Worm (Caenorhabditis elegans) whole organism, young adult: ENCODE measurements around the gene npr-33.

Experiments
- C17E4.6 ChIP-seq: fragments of 200-800 bp; sonication (Bioruptor generic); IDR thresholded peaks from 2 replicates; pipeline ENCODE4 v1.3.6; 2022; ENCODE audit warnings: missing genetic modification reagents, missing genetic modification characterization, missing compliant biosample characterization
- F22D6.2 ChIP-seq: sonication (generic microtip); optimal IDR thresholded peaks from 2 replicates; lab custom pipeline; 2016; ENCODE audit warnings: mild to moderate bottlenecking, missing genetic modification characterization, missing compliant biosample characterization
- Y53F4B.3 ChIP-seq: fragments of 200-800 bp; sonication (Bioruptor generic); IDR thresholded peaks from 2 replicates; pipeline ENCODE4 v1.3.6; 2022; ENCODE audit warnings: missing genetic modification reagents, missing genetic modification characterization, missing compliant biosample characterization
- Y53G8AR.9 ChIP-seq: fragments of 200-800 bp; sonication (Bioruptor generic); conservative IDR thresholded peaks from 2 replicates; pipeline ENCODE4 v1.3.6; 2022; ENCODE audit warnings: missing genetic modification reagents, missing genetic modification characterization, missing compliant biosample characterization
- atf-7 ChIP-seq: sonication (generic microtip); optimal IDR thresholded peaks from 2 replicates; lab custom pipeline; 2017; ENCODE audit warnings: mild to moderate bottlenecking, missing genetic modification characterization, missing compliant biosample characterization
- athp-1 ChIP-seq: sonication (generic microtip); optimal IDR thresholded peaks from 2 replicates; lab custom pipeline; 2017; ENCODE audit warnings: mild to moderate bottlenecking, missing genetic modification characterization, missing compliant biosample characterization
- bed-1 ChIP-seq: fragments of 200-800 bp; sonication (Bioruptor generic); IDR thresholded peaks from 2 replicates; pipeline ENCODE4 v1.3.6; 2022; ENCODE audit warnings: missing genetic modification reagents, missing genetic modification characterization, missing compliant biosample characterization
- ceh-40 ChIP-seq: fragments of 200-800 bp; sonication (Bioruptor generic); IDR thresholded peaks from 2 replicates; pipeline ENCODE4 v1.3.6; 2022; ENCODE audit warnings: missing genetic modification characterization, missing compliant biosample characterization
- die-1 ChIP-seq: sonication (generic microtip); optimal IDR thresholded peaks from 2 replicates; lab custom pipeline; 2016; ENCODE audit warnings: missing genotype, mild to moderate bottlenecking, missing genetic modification characterization, missing compliant biosample characterization
- dox-1 ChIP-seq: fragments of 200-800 bp; sonication (Bioruptor generic); IDR thresholded peaks from 2 replicates; pipeline ENCODE4 v1.3.6; 2022; ENCODE audit warnings: missing genetic modification reagents, missing genetic modification characterization, missing compliant biosample characterization
- egrh-3 ChIP-seq: fragments of 200-800 bp; sonication (Bioruptor generic); IDR thresholded peaks from 2 replicates; pipeline ENCODE4 v1.3.6; 2022; ENCODE audit warnings: missing genetic modification reagents, missing genetic modification characterization, missing compliant biosample characterization
- ets-4 ChIP-seq: fragments of 200-800 bp; sonication (Bioruptor generic); optimal IDR thresholded peaks from 2 replicates; lab custom pipeline; 2018; ENCODE audit warnings: mild to moderate bottlenecking, missing genetic modification characterization, missing compliant biosample characterization
- gei-17 ChIP-seq: fragments of 200-800 bp; sonication (Bioruptor generic); optimal IDR thresholded peaks from 2 replicates; lab custom pipeline; 2018; ENCODE audit warnings: mild to moderate bottlenecking, missing genetic modification characterization, missing compliant biosample characterization
- hlh-26 ChIP-seq: fragments of 200-800 bp; sonication (Bioruptor generic); conservative IDR thresholded peaks from 2 replicates; pipeline ENCODE4 v1.3.6; 2022; ENCODE audit warnings: missing genetic modification reagents, missing genetic modification characterization, missing compliant biosample characterization
- hmg-1.2 ChIP-seq: fragments of 200-800 bp; sonication (Bioruptor generic); IDR thresholded peaks from 2 replicates; pipeline ENCODE4 v1.3.6; 2022; ENCODE audit warnings: missing genetic modification reagents, missing genetic modification characterization, missing compliant biosample characterization
- hsf-1 ChIP-seq: fragments of 200-800 bp; sonication (Bioruptor generic); IDR thresholded peaks from 2 replicates; pipeline ENCODE4 v1.3.6; 2022; ENCODE audit warnings: missing genetic modification reagents, missing genetic modification characterization, missing compliant biosample characterization
- lin-35 ChIP-seq, 3 experiments: fragments of 150-350 bp in 2 of 3; sonication (generic microtip) in 1 of 3; optimal IDR thresholded peaks; 2 replicates each; lab custom pipeline; 2014 to 2018; ENCODE audit warnings: missing biosample characterization in 3 of 3, missing genetic modification characterization in 3 of 3, missing genetic modification reagents in 3 of 3
- lin-54 ChIP-seq: fragments of 200-800 bp; sonication (Bioruptor generic); optimal IDR thresholded peaks from 2 replicates; lab custom pipeline; 2018; ENCODE audit warnings: mild to moderate bottlenecking, missing genetic modification characterization, missing compliant biosample characterization
- madf-3 ChIP-seq: fragments of 200-800 bp; sonication (Bioruptor generic); IDR thresholded peaks from 2 replicates; pipeline ENCODE4 v1.3.6; 2022; ENCODE audit warnings: missing genetic modification reagents, missing genetic modification characterization, missing compliant biosample characterization
- madf-8 ChIP-seq: fragments of 200-800 bp; sonication (Bioruptor generic); conservative IDR thresholded peaks from 2 replicates; pipeline ENCODE4 v1.3.6; 2022; ENCODE audit warnings: missing genetic modification reagents, missing genetic modification characterization, missing compliant biosample characterization
- nfya-2 ChIP-seq: fragments of 200-800 bp; sonication (Bioruptor generic); IDR thresholded peaks from 2 replicates; pipeline ENCODE4 v1.3.6; 2022; ENCODE audit warnings: missing genetic modification reagents, missing genetic modification characterization, missing compliant biosample characterization
- nhr-27 ChIP-seq: fragments of 200-800 bp; sonication (Bioruptor generic); optimal IDR thresholded peaks from 2 replicates; lab custom pipeline; 2018; ENCODE audit warnings: mild to moderate bottlenecking, missing genetic modification characterization, moderate library complexity, missing compliant biosample characterization
- rcor-1 ChIP-seq: fragments of 200-800 bp; sonication (Bioruptor generic); IDR thresholded peaks from 2 replicates; pipeline ENCODE4 v1.3.6; 2022; ENCODE audit warnings: missing genetic modification reagents, missing genetic modification characterization, missing compliant biosample characterization
- snpc-1.1 ChIP-seq: sonication (generic microtip); optimal IDR thresholded peaks from 2 replicates; lab custom pipeline; 2017; ENCODE audit warnings: missing genetic modification characterization, mild to moderate bottlenecking, missing compliant biosample characterization, antibody characterized with exemption, moderate library complexity, missing genotype, missing genetic modification reagents; ENCODE audit not compliant: insufficient read depth
- snpc-3.4 ChIP-seq: sonication (generic microtip); optimal IDR thresholded peaks from 2 replicates; lab custom pipeline; 2017; ENCODE audit warnings: missing genetic modification characterization, mild to moderate bottlenecking, missing compliant biosample characterization, antibody characterized with exemption, moderate library complexity, missing genotype, missing genetic modification reagents
- snpc-4 ChIP-seq, 5 experiments: fragments of 150-350 bp in 1 of 5; sonication (generic microtip) in 4 of 5; optimal IDR thresholded peaks; 2 replicates each; lab custom pipeline; 2014 to 2018; ENCODE audit warnings: missing genetic modification characterization in 5 of 5, missing biosample characterization in 3 of 5, antibody characterized with exemption in 2 of 5, mild to moderate bottlenecking in 2 of 5, missing compliant biosample characterization in 2 of 5, missing genotype in 2 of 5, moderate library complexity in 2 of 5, missing genetic modification reagents in 1 of 5
- tlf-1 ChIP-seq: fragments of 200-800 bp; sonication (Bioruptor generic); optimal IDR thresholded peaks from 2 replicates; lab custom pipeline; 2018; ENCODE audit warnings: mild to moderate bottlenecking, missing genetic modification characterization, missing compliant biosample characterization
- unc-130 ChIP-seq: sonication (generic microtip); optimal IDR thresholded peaks from 2 replicates; lab custom pipeline; 2016; ENCODE audit warnings: missing genetic modification reagents, missing genetic modification characterization, missing compliant biosample characterization
- zfh-2 ChIP-seq: fragments of 200-800 bp; sonication (Bioruptor generic); conservative IDR thresholded peaks from 2 replicates; pipeline ENCODE4 v1.3.6; 2022; ENCODE audit warnings: missing genetic modification reagents, missing genetic modification characterization, missing compliant biosample characterization
- ztf-18 ChIP-seq: sonication (generic microtip); optimal IDR thresholded peaks from 2 replicates; lab custom pipeline; 2016; ENCODE audit warnings: missing genotype, mild to moderate bottlenecking, missing genetic modification characterization, missing compliant biosample characterization
- ztf-25 ChIP-seq: fragments of 200-800 bp; sonication (Bioruptor generic); IDR thresholded peaks from 2 replicates; pipeline ENCODE4 v1.3.6; 2022; ENCODE audit warnings: missing genetic modification reagents, missing genetic modification characterization, missing compliant biosample characterization

npr-33 gene

DNA sequence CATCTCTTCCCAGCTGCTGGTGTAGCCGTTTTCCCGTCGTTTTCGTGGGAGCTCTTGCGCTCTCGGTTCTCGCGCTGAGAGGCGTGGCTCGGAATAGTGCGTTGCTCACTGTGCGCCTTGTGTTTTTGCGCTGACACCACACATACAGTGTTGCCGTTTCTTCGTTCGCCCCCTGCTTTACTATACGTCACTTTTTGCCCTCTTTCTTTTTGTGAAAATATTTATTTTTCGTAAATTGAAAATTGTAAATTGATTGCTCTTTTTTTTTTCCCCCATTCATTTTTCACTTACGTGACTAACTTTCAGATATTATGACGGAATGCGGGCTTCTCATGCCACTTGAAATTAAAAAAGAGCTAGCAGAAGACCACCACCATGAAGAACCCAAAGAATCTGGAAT, 31.6 kb upstream of the npr-33 start, which contains the start of gene gmeb-2:
gmeb-2 (plus strand) TSS at position 301 of the 400 bp plus-strand sequence.
- no peak for TF ChIP-seq nfya-2 (GFP tag; lab: Robert Waterston, UW)
- TF ChIP-seq ztf-25 (GFP tag; lab: Robert Waterston, UW) = no peak
- peak; percentile 74 for TF ChIP-seq zfh-2
- no peak for TF ChIP-seq tlf-1
- TF ChIP-seq, all 124 proteins: peak for 1

DNA sequence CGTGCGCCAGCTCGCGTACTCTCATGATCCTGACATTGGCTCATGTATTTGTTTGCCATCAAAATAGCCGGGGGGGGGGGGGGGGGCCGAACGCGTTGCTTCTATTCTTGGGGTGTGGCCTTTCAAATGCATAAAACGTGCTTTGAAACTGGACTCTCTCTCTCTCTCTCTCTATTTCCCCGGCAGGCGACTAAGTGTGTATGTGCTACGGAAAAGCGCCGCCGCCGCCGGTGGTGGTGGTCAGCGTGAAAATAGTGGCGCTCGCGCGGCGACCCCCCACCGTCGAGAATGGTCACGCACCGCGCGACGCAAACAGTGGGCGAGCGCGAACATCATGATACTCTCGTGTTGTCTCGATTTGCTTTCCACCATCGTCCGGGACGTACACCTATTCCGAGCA, 29.4 kb upstream of the npr-33 start:
- TF ChIP-seq snpc-1.1 = no peak
- TF ChIP-seq dox-1 (GFP tag; lab: Robert Waterston, UW) = 0 out of 2 replicates have a peak, but pooled peaks have one; percentile 27
- peak; percentile 68; the same call in 1 of the 2 replicates for TF ChIP-seq egrh-3 (GFP tag; lab: Robert Waterston, UW)
- TF ChIP-seq zfh-2 = peak; percentile 92
- TF ChIP-seq rcor-1 (GFP tag; lab: Robert Waterston, UW) = no peak

DNA sequence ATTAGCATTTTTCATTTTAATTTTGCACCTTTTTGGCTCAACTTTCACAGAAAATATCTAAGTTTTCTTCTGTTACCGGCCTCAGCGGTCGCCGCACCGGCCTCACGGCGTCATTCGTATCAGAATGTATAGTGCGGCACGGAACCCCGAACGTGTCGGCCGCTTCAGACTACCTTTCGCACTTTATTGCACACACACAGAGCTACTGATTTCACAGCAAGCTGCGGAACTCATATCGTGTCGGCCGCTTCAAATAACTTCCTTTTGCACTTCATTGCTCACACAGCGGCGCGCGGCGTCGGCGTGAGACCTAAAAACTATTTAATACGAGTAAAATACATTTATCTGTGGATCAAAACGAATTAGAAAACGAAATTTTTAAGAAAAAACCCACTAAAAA, 25.9 kb upstream of the npr-33 start:
- TF ChIP-seq snpc-1.1 (peak; percentile 2), athp-1 (no peak), snpc-4 (GFP tag; optimal IDR thresholded peaks at IDR 0.05; lab: Kevin White, UChicago) (no peak), snpc-4 (tag; optimal IDR thresholded peaks at IDR 0.05; lab: Kevin White, UChicago) (peak in 2 of 4 experiments; percentile 67 to 80)

DNA sequence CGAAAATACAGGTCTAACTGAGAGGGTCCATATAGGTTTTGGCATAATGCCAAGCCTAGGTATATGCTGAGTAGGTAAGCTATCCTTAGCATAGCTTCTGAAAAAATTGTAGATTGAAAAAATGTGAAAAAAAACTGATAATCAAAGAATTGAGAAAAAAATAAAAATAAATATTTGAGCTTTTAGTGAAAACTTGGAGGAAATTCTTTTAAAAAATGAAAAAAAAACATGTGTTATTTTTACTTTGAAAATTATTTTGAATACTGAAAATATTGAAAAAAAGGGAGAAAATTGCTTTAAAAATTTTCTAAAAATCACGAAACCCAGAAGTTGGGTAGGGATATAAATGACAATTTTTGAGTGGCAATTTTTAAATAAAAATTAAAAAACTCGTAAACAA, 22.9 kb upstream of the npr-33 start, which contains the start of gene F53H4.3:
F53H4.3 (minus strand) TSS at position 101 of the 400 bp plus-strand sequence.
- TF ChIP-seq unc-130 (GFP tag; lab: Kevin White, UChicago) (no peak), hmg-1.2 (GFP tag; lab: Robert Waterston, UW) (no peak), bed-1 (GFP tag; lab: Robert Waterston, UW) (no peak), F22D6.2 (tag; lab: Kevin White, UChicago) (no peak), hsf-1 (GFP tag; lab: Robert Waterston, UW) (no peak), ets-4 (GFP tag; lab: Kevin White, UChicago) (no peak), tlf-1 (no peak)

DNA sequence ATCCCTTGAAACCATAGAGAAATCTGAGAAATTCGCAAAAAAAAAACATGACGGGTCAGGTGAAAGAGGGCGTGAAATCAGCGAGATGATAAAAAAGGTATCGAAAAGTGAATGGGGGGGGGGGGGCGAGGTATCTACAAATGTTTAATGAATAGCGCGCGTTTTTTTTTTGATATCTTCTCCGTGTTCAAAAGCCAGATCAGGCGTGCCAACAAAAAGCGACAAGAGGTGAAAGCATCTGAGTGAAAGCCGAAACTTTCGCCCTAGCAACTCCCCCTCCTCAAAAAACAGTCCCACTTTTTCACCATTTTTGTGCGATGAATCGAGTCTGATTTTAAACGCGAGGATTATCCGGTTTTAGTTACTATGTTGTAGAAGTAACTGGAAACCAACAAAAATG, 22.4 kb upstream of the npr-33 start:
- no peak for TF ChIP-seq ztf-18 (tag; lab: Kevin White, UChicago)
- no peak for TF ChIP-seq madf-8 (GFP tag; lab: Robert Waterston, UW)
- TF ChIP-seq lin-54 = no peak
- no peak for TF ChIP-seq Y53F4B.3 (GFP tag; lab: Robert Waterston, UW)
- TF ChIP-seq snpc-3.4 (tag; lab: Kevin White, UChicago) = no peak
- no peak for TF ChIP-seq gei-17 (GFP tag; lab: Kevin White, UChicago)

DNA sequence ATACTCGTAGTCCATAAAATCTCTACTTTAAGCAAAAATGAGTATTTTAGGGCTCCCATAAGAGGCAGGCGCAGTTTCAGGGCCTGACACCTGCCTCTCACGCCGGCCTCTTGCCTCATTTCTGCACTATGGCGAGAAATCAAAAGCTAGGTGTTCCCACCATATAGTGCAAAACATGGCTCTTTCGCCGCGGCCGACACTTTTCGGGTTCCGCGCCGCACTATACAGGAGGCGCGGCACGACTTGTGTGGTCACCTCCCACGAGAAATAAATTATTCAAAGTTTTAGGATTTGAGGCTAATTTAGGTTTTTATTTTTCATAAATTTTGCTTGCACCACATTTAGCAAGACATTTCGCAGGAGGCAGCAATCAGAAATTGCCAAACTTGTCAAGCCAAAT, 17.9 kb upstream of the npr-33 start:
- TF ChIP-seq die-1 (no peak), snpc-1.1 (peak; percentile 71), nhr-27 (tag; lab: Kevin White, UChicago) (no peak), ceh-40 (no peak), lin-35 (GFP tag; optimal IDR thresholded peaks at IDR 0.05; lab: Kevin White, UChicago) (no peak), atf-7 (tag; lab: Kevin White, UChicago) (no peak), tlf-1 (no peak), Y53G8AR.9 (no peak), hmg-1.2 (GFP tag; lab: Robert Waterston, UW) (peak; percentile 49; the same call in 1 of the 2 replicates), hlh-26 (GFP tag; lab: Robert Waterston, UW) (no peak), madf-3 (no peak), C17E4.6 (GFP tag; lab: Robert Waterston, UW) (no peak), snpc-4 (GFP tag; optimal IDR thresholded peaks at IDR 0.05; lab: Kevin White, UChicago) (peak; percentile 40), snpc-4 (tag; optimal IDR thresholded peaks at IDR 0.05; lab: Kevin White, UChicago) (peak in 3 of 4 experiments; percentile 58 to 90 (median 88))
